Worm (Caenorhabditis elegans) whole organism, L4 larva: ENCODE results near the gene clec-266.

Source experiments
- D1046.2 ChIP-seq: fragments of 200-800 bp; sonication (Bioruptor generic); IDR thresholded peaks from 2 replicates; pipeline ENCODE4 v1.3.6; 2022; ENCODE audit warnings: missing genetic modification characterization, missing compliant biosample characterization
- F26F4.8 ChIP-seq: fragments of 200-800 bp; sonication (Bioruptor generic); conservative IDR thresholded peaks from 2 replicates; pipeline ENCODE4 v1.3.6; 2022; ENCODE audit warnings: missing genetic modification characterization, missing compliant biosample characterization
- R02D3.7 ChIP-seq: fragments of 150-350 bp; sonication (generic microtip); optimal IDR thresholded peaks from 3 replicates; lab custom pipeline; 2014; ENCODE audit warnings: missing biosample characterization, missing genetic modification characterization
- T26A8.4 ChIP-seq: fragments of 200-800 bp; sonication (Bioruptor generic); IDR thresholded peaks from 2 replicates; pipeline ENCODE4 v1.3.6; 2022; ENCODE audit warnings: missing genetic modification characterization, missing compliant biosample characterization
- Y48G9A.11 ChIP-seq: fragments of 200-800 bp; sonication (Bioruptor generic); IDR thresholded peaks from 2 replicates; pipeline ENCODE4 v1.3.6; 2022; ENCODE audit warnings: missing genetic modification reagents, missing genetic modification characterization, missing compliant biosample characterization
- ZK546.5 ChIP-seq, 2 experiments: sonication (generic microtip); optimal IDR thresholded peaks; 2 replicates each; lab custom pipeline; 2017; ENCODE audit warnings: missing biosample characterization in 2 of 2, missing genetic modification characterization in 2 of 2
- aha-1 ChIP-seq: fragments of 150-350 bp; peaks from one replicate; lab custom pipeline; 2014; ENCODE audit warnings: missing biosample characterization, missing genetic modification characterization
- arid-1 ChIP-seq: fragments of 200-800 bp; sonication (Bioruptor generic); conservative IDR thresholded peaks from 2 replicates; pipeline ENCODE4 v1.3.6; 2022; ENCODE audit warnings: missing genetic modification reagents, missing genetic modification characterization, missing compliant biosample characterization
- attf-4 ChIP-seq: sonication (generic microtip); optimal IDR thresholded peaks from 3 replicates; lab custom pipeline; 2017; ENCODE audit warnings: missing biosample characterization, missing genetic modification characterization
- ceh-28 ChIP-seq: fragments of 150-350 bp; optimal IDR thresholded peaks from 2 replicates; lab custom pipeline; 2014; ENCODE audit warnings: missing biosample characterization, missing genetic modification reagents, missing genetic modification characterization
- ceh-62 ChIP-seq: sonication (generic microtip); optimal IDR thresholded peaks from 2 replicates; lab custom pipeline; 2017; ENCODE audit warnings: missing biosample characterization, missing genetic modification characterization
- cey-2 ChIP-seq: sonication (generic microtip); optimal IDR thresholded peaks from 3 replicates; lab custom pipeline; 2017; ENCODE audit warnings: missing genetic modification characterization, mild to moderate bottlenecking, missing compliant biosample characterization, antibody characterized with exemption, borderline replicate concordance; ENCODE audit not compliant: insufficient read depth
- daf-19 ChIP-seq: fragments of 200-800 bp; sonication (Bioruptor generic); conservative IDR thresholded peaks from 2 replicates; pipeline ENCODE4 v1.3.6; 2022; ENCODE audit warnings: missing genetic modification characterization, missing compliant biosample characterization
- dmd-6 ChIP-seq: fragments of 200-800 bp; sonication (Bioruptor generic); IDR thresholded peaks from 2 replicates; pipeline ENCODE4 v1.3.6; 2022; ENCODE audit warnings: missing genetic modification reagents, missing genetic modification characterization, missing compliant biosample characterization
- dmd-8 ChIP-seq: fragments of 200-800 bp; sonication (Bioruptor generic); IDR thresholded peaks from 2 replicates; pipeline ENCODE4 v1.3.6; 2022; ENCODE audit warnings: missing genetic modification characterization, missing compliant biosample characterization
- dmd-9 ChIP-seq: fragments of 200-800 bp; sonication (Bioruptor generic); IDR thresholded peaks from 2 replicates; pipeline ENCODE4 v1.3.6; 2022; ENCODE audit warnings: missing genetic modification reagents, missing genetic modification characterization, missing compliant biosample characterization
- dve-1 ChIP-seq: sonication (generic microtip); optimal IDR thresholded peaks from 2 replicates; lab custom pipeline; 2017; ENCODE audit warnings: antibody characterized with exemption, mild to moderate bottlenecking, missing genetic modification characterization, missing compliant biosample characterization; ENCODE audit not compliant: insufficient read depth
- egl-27 ChIP-seq: sonication (generic microtip); optimal IDR thresholded peaks from 3 replicates; lab custom pipeline; 2017; ENCODE audit warnings: missing biosample characterization, missing genetic modification reagents, missing genetic modification characterization
- fos-1 ChIP-seq: fragments of 150-350 bp; optimal IDR thresholded peaks from 2 replicates; lab custom pipeline; 2014; ENCODE audit warnings: missing biosample characterization, missing genetic modification characterization
- gei-8 ChIP-seq: fragments of 200-800 bp; sonication (Bioruptor generic); optimal IDR thresholded peaks from 2 replicates; lab custom pipeline; 2018; ENCODE audit warnings: mild to moderate bottlenecking, missing genetic modification characterization, missing compliant biosample characterization
- hlh-11 ChIP-seq: fragments of 200-800 bp; sonication (Bioruptor generic); optimal IDR thresholded peaks from 2 replicates; lab custom pipeline; 2018; ENCODE audit warnings: mild to moderate bottlenecking, missing genetic modification characterization, missing compliant biosample characterization
- hlh-30 ChIP-seq: sonication (generic microtip); optimal IDR thresholded peaks from 2 replicates; lab custom pipeline; 2017; ENCODE audit warnings: antibody characterized with exemption, mild to moderate bottlenecking, missing genetic modification characterization, missing compliant biosample characterization; ENCODE audit not compliant: insufficient read depth
- jun-1 ChIP-seq: fragments of 150-350 bp; optimal IDR thresholded peaks from 2 replicates; lab custom pipeline; 2014; ENCODE audit warnings: missing biosample characterization, missing genetic modification reagents, missing genetic modification characterization
- lim-7 ChIP-seq: fragments of 200-800 bp; sonication (Bioruptor generic); IDR thresholded peaks from 2 replicates; pipeline ENCODE4 v1.3.6; 2022; ENCODE audit warnings: missing genetic modification characterization, missing compliant biosample characterization
- lin-1 ChIP-seq: fragments of 200-800 bp; sonication (Bioruptor generic); IDR thresholded peaks from 2 replicates; pipeline ENCODE4 v1.3.6; 2022; ENCODE audit warnings: missing genetic modification reagents, missing genetic modification characterization, missing compliant biosample characterization
- lir-3 ChIP-seq: sonication (generic microtip); optimal IDR thresholded peaks from 2 replicates; lab custom pipeline; 2016; ENCODE audit warnings: mild to moderate bottlenecking, missing genetic modification characterization, missing compliant biosample characterization
- lsy-2 ChIP-seq, 2 experiments: fragments of 150-350 bp in 1 of 2; sonication (generic microtip) in 1 of 2; optimal IDR thresholded peaks; 2 replicates each; lab custom pipeline; 2014 to 2017; ENCODE audit warnings: missing biosample characterization in 2 of 2, missing genetic modification characterization in 2 of 2
- mdl-1 ChIP-seq, 2 experiments: fragments of 150-350 bp in 1 of 2; sonication (generic microtip) in 1 of 2; optimal IDR thresholded peaks; 2 replicates each; lab custom pipeline; 2014 to 2017; ENCODE audit warnings: missing biosample characterization in 2 of 2, missing genetic modification characterization in 2 of 2
- mep-1 ChIP-seq: fragments of 150-350 bp; sonication (generic microtip); optimal IDR thresholded peaks from 3 replicates; lab custom pipeline; 2014; ENCODE audit warnings: missing biosample characterization, missing genetic modification characterization
- mxl-2 ChIP-seq: fragments of 200-800 bp; sonication (Bioruptor generic); conservative IDR thresholded peaks from 2 replicates; pipeline ENCODE4 v1.3.6; 2022; ENCODE audit warnings: missing genetic modification reagents, missing genetic modification characterization, missing compliant biosample characterization
- mxl-3 ChIP-seq: fragments of 200-800 bp; sonication (Bioruptor generic); optimal IDR thresholded peaks from 2 replicates; lab custom pipeline; 2018; ENCODE audit warnings: mild to moderate bottlenecking, missing genetic modification characterization, missing compliant biosample characterization
- nhr-102 ChIP-seq: sonication (generic microtip); optimal IDR thresholded peaks from 2 replicates; lab custom pipeline; 2016; ENCODE audit warnings: mild to moderate bottlenecking, missing genetic modification characterization, moderate library complexity, missing compliant biosample characterization
- nhr-111 ChIP-seq: fragments of 200-800 bp; sonication (Bioruptor generic); optimal IDR thresholded peaks from 2 replicates; lab custom pipeline; 2018; ENCODE audit warnings: mild to moderate bottlenecking, missing genetic modification characterization, missing compliant biosample characterization
- nhr-237 ChIP-seq: sonication (generic microtip); optimal IDR thresholded peaks from 2 replicates; lab custom pipeline; 2017; ENCODE audit warnings: missing biosample characterization, missing genetic modification characterization
- nhr-28 ChIP-seq: fragments of 150-350 bp; optimal IDR thresholded peaks from 2 replicates; lab custom pipeline; 2014; ENCODE audit warnings: missing biosample characterization, missing genetic modification characterization
- nhr-41 ChIP-seq: fragments of 200-800 bp; sonication (Bioruptor generic); IDR thresholded peaks from 2 replicates; pipeline ENCODE4 v1.3.6; 2022; ENCODE audit warnings: missing genetic modification reagents, missing genetic modification characterization, missing compliant biosample characterization
- nhr-76 ChIP-seq: fragments of 150-350 bp; optimal IDR thresholded peaks from 2 replicates; lab custom pipeline; 2014; ENCODE audit warnings: missing biosample characterization, missing genetic modification characterization
- nhr-77 ChIP-seq: fragments of 150-350 bp; optimal IDR thresholded peaks from 2 replicates; lab custom pipeline; 2014; ENCODE audit warnings: missing biosample characterization, missing genetic modification characterization
- php-3 ChIP-seq: fragments of 200-800 bp; sonication (Bioruptor generic); IDR thresholded peaks from 2 replicates; pipeline ENCODE4 v1.3.6; 2022; ENCODE audit warnings: missing genetic modification reagents, missing genetic modification characterization, missing compliant biosample characterization
- pqm-1 ChIP-seq: sonication (generic microtip); optimal IDR thresholded peaks from 2 replicates; lab custom pipeline; 2017; ENCODE audit warnings: missing biosample characterization, missing genetic modification characterization
- saeg-2 ChIP-seq: fragments of 200-800 bp; sonication (Bioruptor generic); IDR thresholded peaks from 2 replicates; pipeline ENCODE4 v1.3.6; 2022; ENCODE audit warnings: missing genetic modification reagents, missing genetic modification characterization, missing compliant biosample characterization
- snpc-4 ChIP-seq: fragments of 150-350 bp; optimal IDR thresholded peaks from 2 replicates; lab custom pipeline; 2014; ENCODE audit warnings: missing biosample characterization, missing genetic modification characterization
- spr-1 ChIP-seq: sonication (generic microtip); optimal IDR thresholded peaks from 2 replicates; lab custom pipeline; 2016; ENCODE audit warnings: mild to moderate bottlenecking, missing genetic modification characterization, missing compliant biosample characterization
- tra-1 ChIP-seq: fragments of 200-800 bp; sonication (Bioruptor generic); IDR thresholded peaks from 2 replicates; pipeline ENCODE4 v1.3.6; 2022; ENCODE audit warnings: missing genetic modification reagents, missing genetic modification characterization, missing compliant biosample characterization
- unc-62 ChIP-seq, 3 experiments: fragments of 150-350 bp in 1 of 3; sonication (generic microtip); optimal IDR thresholded peaks in 2 of 3; peaks in 1 of 3; 1 replicate in 1 of 3; 2 replicates in 2 of 3; lab custom pipeline; 2014 to 2017; ENCODE audit warnings: missing biosample characterization in 3 of 3, missing genetic modification characterization in 3 of 3, missing genetic modification reagents in 3 of 3, missing genotype in 1 of 3
- zfp-2 ChIP-seq: sonication (generic microtip); optimal IDR thresholded peaks from 2 replicates; lab custom pipeline; 2016; ENCODE audit warnings: mild to moderate bottlenecking, missing genetic modification characterization, missing compliant biosample characterization
- zip-11 ChIP-seq: fragments of 200-800 bp; sonication (Bioruptor generic); IDR thresholded peaks from 2 replicates; pipeline ENCODE4 v1.3.6; 2022; ENCODE audit warnings: missing genetic modification characterization, missing compliant biosample characterization
- ztf-11 ChIP-seq: fragments of 150-350 bp; optimal IDR thresholded peaks from 2 replicates; lab custom pipeline; 2014; ENCODE audit warnings: missing biosample characterization, missing genetic modification characterization
- ztf-7 ChIP-seq: fragments of 150-350 bp; optimal IDR thresholded peaks from 2 replicates; lab custom pipeline; 2014; ENCODE audit warnings: missing biosample characterization, missing genetic modification characterization

clec-266 gene

ce11 chrX:6654139-6654538 is 31.4 kb upstream of the clec-266 start:
- TF ChIP-seq dve-1 (peak; percentile 66), hlh-11 (tag; lab: Kevin White, UChicago) (peak; percentile 32), lir-3 (no peak), dmd-9 (GFP tag; lab: Robert Waterston, UW) (no peak), egl-27 (tag; lab: Kevin White, UChicago) (no peak), ztf-7 (no peak), nhr-28 (peak; percentile 20), nhr-76 (tag; lab: Kevin White, UChicago) (no peak), gei-8 (no peak), lsy-2 (tag; optimal IDR thresholded peaks at IDR 0.05; lab: Kevin White, UChicago) (no peak), php-3 (peak; percentile 62; the same call in 1 of the 2 replicates), mdl-1 (tag; optimal IDR thresholded peaks at IDR 0.05; lab: Kevin White, UChicago) (no peak), pqm-1 (tag; lab: Kevin White, UChicago) (peak; percentile 53), nhr-102 (no peak), unc-62 (GFP tag; optimal IDR thresholded peaks at IDR 0.05 in 1 of 2; lab: Kevin White, UChicago) (peak in 1 of 2 experiments; percentile 34), unc-62 (tag; optimal IDR thresholded peaks at IDR 0.05; lab: Kevin White, UChicago) (no peak), zip-11 (GFP tag; lab: Robert Waterston, UW) (no peak), tra-1 (GFP tag; lab: Robert Waterston, UW) (0 out of 2 replicates have a peak, but pooled peaks have one; percentile 38), dmd-6 (GFP tag; lab: Robert Waterston, UW) (peak; percentile 79)

DNA sequence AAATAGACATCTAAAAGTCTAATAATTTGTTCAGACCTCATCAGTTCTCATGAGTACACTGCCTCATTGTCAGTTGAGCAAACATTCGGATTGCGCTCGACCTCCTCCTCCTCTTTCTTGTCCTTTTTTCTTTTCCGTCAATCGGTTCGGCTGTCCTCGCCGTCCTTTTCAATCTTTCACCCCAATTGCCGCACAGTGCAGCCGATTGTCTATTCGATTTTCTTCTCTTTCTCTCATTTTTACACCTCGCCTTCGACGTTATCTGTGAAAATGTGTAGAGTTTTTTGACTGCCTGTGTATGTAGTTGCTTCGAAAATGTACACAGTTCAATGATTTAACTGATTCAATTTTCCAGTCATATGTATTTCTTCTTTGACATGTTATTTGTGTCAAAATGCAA is 30.5 kb upstream of the clec-266 start:
- TF ChIP-seq jun-1 (tag; lab: Kevin White, UChicago) (no peak), T26A8.4 (GFP tag; lab: Robert Waterston, UW) (no peak), unc-62 (GFP tag; optimal IDR thresholded peaks at IDR 0.05 in 1 of 2; lab: Kevin White, UChicago) (peak in 1 of 2 experiments; percentile 80), unc-62 (tag; optimal IDR thresholded peaks at IDR 0.05; lab: Kevin White, UChicago) (no peak), ceh-62 (tag; lab: Kevin White, UChicago) (no peak), aha-1 (no peak), nhr-102 (no peak), hlh-30 (tag; lab: Kevin White, UChicago) (peak; percentile 17), mxl-3 (GFP tag; lab: Kevin White, UChicago) (peak; percentile 14), fos-1 (tag; lab: Kevin White, UChicago) (no peak), hlh-11 (tag; lab: Kevin White, UChicago) (peak; percentile 75), nhr-237 (tag; lab: Kevin White, UChicago) (no peak), nhr-41 (GFP tag; lab: Robert Waterston, UW) (no peak), mep-1 (tag; lab: Kevin White, UChicago) (peak; percentile 54), lir-3 (no peak), dmd-9 (GFP tag; lab: Robert Waterston, UW) (no peak), zfp-2 (no peak), dmd-6 (GFP tag; lab: Robert Waterston, UW) (peak; percentile 71), gei-8 (no peak), lin-1 (no peak), mdl-1 (tag; optimal IDR thresholded peaks at IDR 0.05; lab: Kevin White, UChicago) (peak in 1 of 2 experiments; percentile 38), Y48G9A.11 (no peak), lim-7 (GFP tag; lab: Robert Waterston, UW) (no peak), nhr-77 (peak; percentile 57), ceh-28 (tag; lab: Kevin White, UChicago) (no peak), ztf-11 (tag; lab: Kevin White, UChicago) (no peak), daf-19 (GFP tag; lab: Robert Waterston, UW) (no peak), D1046.2 (GFP tag; lab: Robert Waterston, UW) (no peak), cey-2 (tag; lab: Kevin White, UChicago) (no peak), dve-1 (peak; percentile 34), ZK546.5 (tag; optimal IDR thresholded peaks at IDR 0.05; lab: Kevin White, UChicago) (no peak), spr-1 (tag; lab: Kevin White, UChicago) (no peak), lsy-2 (tag; optimal IDR thresholded peaks at IDR 0.05; lab: Kevin White, UChicago) (no peak), snpc-4 (tag; lab: Kevin White, UChicago) (no peak), mxl-2 (GFP tag; lab: Robert Waterston, UW) (no peak), R02D3.7 (tag; lab: Kevin White, UChicago) (no peak), dmd-8 (GFP tag; lab: Robert Waterston, UW) (no peak), nhr-111 (GFP tag; lab: Kevin White, UChicago) (no peak), arid-1 (GFP tag; lab: Robert Waterston, UW) (no peak), saeg-2 (GFP tag; lab: Robert Waterston, UW) (no peak), attf-4 (tag; lab: Kevin White, UChicago) (no peak), F26F4.8 (no peak)
